Worm (Caenorhabditis elegans) whole organism, L4/young adult: ENCODE measurements around the gene adal-1.
A peak's percentile ranks its signal among the peaks of the same experiment; 100 is the strongest.

Experiments
- W03F9.2 ChIP-seq: fragments of 150-350 bp; optimal IDR thresholded peaks from 2 replicates; lab custom pipeline; 2014; ENCODE audit warnings: missing biosample characterization, missing genetic modification characterization
- dao-5 ChIP-seq: sonication (generic microtip); optimal IDR thresholded peaks from 2 replicates; lab custom pipeline; 2016; ENCODE audit warnings: missing genotype, missing genetic modification characterization, moderate library complexity, missing compliant biosample characterization
- him-1 ChIP-seq: sonication (generic microtip); optimal IDR thresholded peaks from 2 replicates; lab custom pipeline; 2016; ENCODE audit warnings: missing genotype, missing genetic modification reagents, missing genetic modification characterization, missing compliant biosample characterization

Gene adal-1

ce11 chrII:6893589-6894245 is at the start of gene adal-1:
Gene adal-1, minus strand, starts transcription at chrII:6893639.
- TF ChIP-seq him-1 (tag; lab: Kevin White, UChicago) (no peak), W03F9.2 (tag; lab: Kevin White, UChicago) (no peak)

ce11 chrII:6941520-6941919 is 48.1 kb upstream of the adal-1 start:
- no peak for TF ChIP-seq dao-5
- TF ChIP-seq him-1 (tag; lab: Kevin White, UChicago) = no peak
- TF ChIP-seq W03F9.2 (tag; lab: Kevin White, UChicago) = no peak

- TF ChIP-seq dao-5 = no peak
Observed at ce11 chrII:6940726-6941230, 47.3 kb upstream of the adal-1 start.

ce11 chrII:6939873-6940272 is 46.4 kb upstream of the adal-1 start:
- TF ChIP-seq him-1 (tag; lab: Kevin White, UChicago) = no peak
- no peak for TF ChIP-seq W03F9.2 (tag; lab: Kevin White, UChicago)
- TF ChIP-seq dao-5 = no peak

- TF ChIP-seq him-1 (tag; lab: Kevin White, UChicago) = no peak
- no peak for TF ChIP-seq W03F9.2 (tag; lab: Kevin White, UChicago)
- TF ChIP-seq dao-5 = no peak
Observed at ce11 chrII:6937057-6937456, 43.6 kb upstream of the adal-1 start.

- TF ChIP-seq him-1 (tag; lab: Kevin White, UChicago) = no peak
- no peak for TF ChIP-seq W03F9.2 (tag; lab: Kevin White, UChicago)
- TF ChIP-seq dao-5 = no peak
Observed at ce11 chrII:6936528-6936927, 43.1 kb upstream of the adal-1 start.

- no peak for TF ChIP-seq him-1 (tag; lab: Kevin White, UChicago)
- TF ChIP-seq dao-5 = no peak
- no peak for TF ChIP-seq W03F9.2 (tag; lab: Kevin White, UChicago)
Observed at ce11 chrII:6935975-6936374, 42.5 kb upstream of the adal-1 start.

- TF ChIP-seq W03F9.2 (tag; lab: Kevin White, UChicago) (no peak), dao-5 (no peak), him-1 (tag; lab: Kevin White, UChicago) (no peak)
Observed at ce11 chrII:6934729-6935128, 41.3 kb upstream of the adal-1 start.

- TF ChIP-seq W03F9.2 (tag; lab: Kevin White, UChicago) (no peak), him-1 (tag; lab: Kevin White, UChicago) (no peak), dao-5 (no peak)
Observed at ce11 chrII:6932978-6933377, 39.5 kb upstream of the adal-1 start.

- TF ChIP-seq dao-5 (no peak), him-1 (tag; lab: Kevin White, UChicago) (no peak), W03F9.2 (tag; lab: Kevin White, UChicago) (no peak)
Observed at ce11 chrII:6930072-6930471, 36.6 kb upstream of the adal-1 start.

- TF ChIP-seq dao-5 = no peak
- TF ChIP-seq W03F9.2 (tag; lab: Kevin White, UChicago) = no peak
- no peak for TF ChIP-seq him-1 (tag; lab: Kevin White, UChicago)
Observed at ce11 chrII:6928416-6928815, 35.0 kb upstream of the adal-1 start, which contains the start of gene flcn-1. Gene flcn-1, plus strand, starts transcription at chrII:6928763.

- TF ChIP-seq dao-5 (no peak), him-1 (tag; lab: Kevin White, UChicago) (no peak), W03F9.2 (tag; lab: Kevin White, UChicago) (no peak)
Observed at ce11 chrII:6927603-6928002, 34.2 kb upstream of the adal-1 start, which contains the start of gene F22D3.4. Gene F22D3.4, minus strand, starts transcription at chrII:6927603.

ce11 chrII:6927034-6927433 is 33.6 kb upstream of the adal-1 start:
- TF ChIP-seq W03F9.2 (tag; lab: Kevin White, UChicago) (no peak), him-1 (tag; lab: Kevin White, UChicago) (no peak), dao-5 (no peak)

- TF ChIP-seq him-1 (tag; lab: Kevin White, UChicago) (peak; percentile 66), dao-5 (peak; percentile 26), W03F9.2 (tag; lab: Kevin White, UChicago) (peak; percentile 51)
Observed at ce11 chrII:6926488-6926887, 33.0 kb upstream of the adal-1 start.

- TF ChIP-seq W03F9.2 (tag; lab: Kevin White, UChicago) = no peak
- TF ChIP-seq dao-5 = no peak
- no peak for TF ChIP-seq him-1 (tag; lab: Kevin White, UChicago)
Observed at ce11 chrII:6926054-6926453, 32.6 kb upstream of the adal-1 start.
